Fruit fly (Drosophila melanogaster) whole organism, embryonic: ENCODE measurements around the gene CG31633.

ENCODE experiments used
- Atf3 ChIP-seq: fragments of 200-800 bp; sonication (Bioruptor generic); optimal IDR thresholded peaks from 3 replicates; lab custom pipeline; 2016; ENCODE audit warnings: missing biosample characterization, missing genetic modification characterization
- CG10654 ChIP-seq: fragments of 200-800 bp; sonication (Bioruptor generic); optimal IDR thresholded peaks from 2 replicates; lab custom pipeline; 2016; ENCODE audit warnings: missing biosample characterization, missing genetic modification characterization
- CG13775 ChIP-seq: fragments of 200-800 bp; sonication (Bioruptor generic); optimal IDR thresholded peaks from 3 replicates; lab custom pipeline; 2017; ENCODE audit warnings: missing biosample characterization, mild to moderate bottlenecking, missing genetic modification characterization
- CG14050 ChIP-seq: fragments of 200-800 bp; sonication (Bioruptor generic); IDR thresholded peaks from 3 replicates; pipeline ENCODE4 v1.3.6; 2022; ENCODE audit warnings: missing biosample characterization, missing genetic modification characterization
- CG14667 ChIP-seq: fragments of 200-800 bp; sonication (Bioruptor generic); IDR thresholded peaks from 2 replicates; pipeline ENCODE4 v1.3.6; 2022; ENCODE audit warnings: missing biosample characterization, missing genetic modification characterization
- CG15073 ChIP-seq: fragments of 200-800 bp; sonication (Bioruptor generic); optimal IDR thresholded peaks from 2 replicates; lab custom pipeline; 2016; ENCODE audit warnings: missing biosample characterization, missing genetic modification characterization
- CG15696 ChIP-seq: fragments of 200-800 bp; sonication (Bioruptor generic); optimal IDR thresholded peaks from 2 replicates; lab custom pipeline; 2019; ENCODE audit warnings: missing biosample characterization, mild to moderate bottlenecking, missing genetic modification characterization, moderate library complexity
- CG1603 ChIP-seq: fragments of 200-800 bp; sonication (Bioruptor generic); optimal IDR thresholded peaks from 2 replicates; lab custom pipeline; 2019; ENCODE audit warnings: missing biosample characterization, mild to moderate bottlenecking, missing genetic modification characterization, moderate library complexity
- CG17361 ChIP-seq: fragments of 200-800 bp; sonication (Bioruptor generic); IDR thresholded peaks from 3 replicates; pipeline ENCODE4 v1.3.6; 2022; ENCODE audit warnings: missing biosample characterization, missing genetic modification characterization
- CG17568 ChIP-seq: fragments of 200-800 bp; sonication (Bioruptor generic); optimal IDR thresholded peaks from 2 replicates; lab custom pipeline; 2018; ENCODE audit warnings: missing biosample characterization, mild to moderate bottlenecking, missing genetic modification characterization, moderate library complexity
- CG18011 ChIP-seq: fragments of 200-800 bp; sonication (Bioruptor generic); optimal IDR thresholded peaks from 2 replicates; lab custom pipeline; 2017; ENCODE audit warnings: missing biosample characterization, missing genetic modification characterization, mild to moderate bottlenecking, moderate library complexity, missing genotype
- CG2129 ChIP-seq: fragments of 200-800 bp; sonication (Bioruptor generic); IDR thresholded peaks from 2 replicates; pipeline ENCODE4 v1.3.6; 2022; ENCODE audit warnings: missing biosample characterization, missing genetic modification characterization; ENCODE audit not compliant: partially characterized antibody
- CG2678 ChIP-seq: fragments of 200-800 bp; sonication (Bioruptor generic); optimal IDR thresholded peaks from 3 replicates; lab custom pipeline; 2019; ENCODE audit warnings: missing biosample characterization, mild to moderate bottlenecking, missing genetic modification characterization, moderate library complexity
- CG2712 ChIP-seq: fragments of 200-800 bp; optimal IDR thresholded peaks from 3 replicates; lab custom pipeline; 2019; ENCODE audit warnings: missing biosample characterization, mild to moderate bottlenecking, missing genetic modification characterization, moderate library complexity
- CG30431 ChIP-seq: fragments of 200-800 bp; sonication (Bioruptor generic); optimal IDR thresholded peaks from 2 replicates; lab custom pipeline; 2017; ENCODE audit warnings: missing biosample characterization, missing genetic modification characterization
- CG3838 ChIP-seq: fragments of 200-800 bp; sonication (Bioruptor generic); optimal IDR thresholded peaks from 3 replicates; lab custom pipeline; 2016; ENCODE audit warnings: missing biosample characterization, missing genetic modification characterization
- CG4820 ChIP-seq: fragments of 200-800 bp; sonication (Bioruptor generic); optimal IDR thresholded peaks from 3 replicates; lab custom pipeline; 2016; ENCODE audit warnings: missing biosample characterization, missing genetic modification characterization
- CG5245 ChIP-seq: fragments of 200-800 bp; sonication (Bioruptor generic); optimal IDR thresholded peaks from 3 replicates; lab custom pipeline; 2016; ENCODE audit warnings: missing biosample characterization, missing genetic modification characterization
- CG7556 ChIP-seq: fragments of 200-800 bp; sonication (Bioruptor generic); optimal IDR thresholded peaks from 2 replicates; lab custom pipeline; 2017; ENCODE audit warnings: missing biosample characterization, mild to moderate bottlenecking, missing genetic modification characterization
- CG7839 ChIP-seq: fragments of 200-800 bp; sonication (Bioruptor generic); optimal IDR thresholded peaks from 3 replicates; lab custom pipeline; 2018; ENCODE audit warnings: missing biosample characterization, mild to moderate bottlenecking, missing genetic modification characterization, moderate library complexity
- CG8281 ChIP-seq: fragments of 200-800 bp; sonication (Bioruptor generic); optimal IDR thresholded peaks from 2 replicates; lab custom pipeline; 2018; ENCODE audit warnings: missing biosample characterization, mild to moderate bottlenecking, missing genetic modification characterization, moderate library complexity
- CG8765 ChIP-seq: fragments of 200-800 bp; sonication (Bioruptor generic); IDR thresholded peaks from 2 replicates; pipeline ENCODE4 v1.3.6; 2022; ENCODE audit warnings: missing biosample characterization, missing genetic modification characterization
- CG9817 ChIP-seq: fragments of 200-800 bp; sonication (Bioruptor generic); optimal IDR thresholded peaks from 2 replicates; lab custom pipeline; 2018; ENCODE audit warnings: missing biosample characterization, mild to moderate bottlenecking, missing genetic modification characterization, moderate library complexity
- CG9876 ChIP-seq: fragments of 200-800 bp; sonication (Bioruptor generic); optimal IDR thresholded peaks from 2 replicates; lab custom pipeline; 2016; ENCODE audit warnings: missing biosample characterization, missing genetic modification characterization
- Dbx ChIP-seq: fragments of 200-800 bp; sonication (Bioruptor generic); IDR thresholded peaks from 3 replicates; pipeline ENCODE4 v1.3.6; 2022; ENCODE audit warnings: missing biosample characterization, missing genetic modification characterization
- Drgx ChIP-seq: fragments of 200-800 bp; sonication (Bioruptor generic); IDR thresholded peaks from 2 replicates; pipeline ENCODE4 v1.3.6; 2022; ENCODE audit warnings: missing biosample characterization, missing genetic modification characterization
- Fer1 ChIP-seq: fragments of 200-800 bp; sonication (Bioruptor generic); optimal IDR thresholded peaks from 2 replicates; lab custom pipeline; 2017; ENCODE audit warnings: missing biosample characterization, mild to moderate bottlenecking, missing genetic modification characterization
- HLHmδ ChIP-seq: fragments of 200-800 bp; sonication (Bioruptor generic); optimal IDR thresholded peaks from 2 replicates; lab custom pipeline; 2018; ENCODE audit warnings: missing biosample characterization, mild to moderate bottlenecking, missing genetic modification characterization, moderate library complexity
- Hr39 ChIP-seq: fragments of >200 bp; optimal IDR thresholded peaks from 2 replicates; lab custom pipeline; 2017
- Optix ChIP-seq: fragments of 200-800 bp; sonication (Bioruptor generic); IDR thresholded peaks from 3 replicates; pipeline ENCODE4 v1.3.6; 2022; ENCODE audit warnings: missing biosample characterization, missing genetic modification characterization
- Rfx ChIP-seq: fragments of 200-800 bp; sonication (Bioruptor generic); IDR thresholded peaks from 2 replicates; pipeline ENCODE4 v1.3.6; 2022; ENCODE audit warnings: missing biosample characterization, missing genetic modification characterization
- Xrp1 ChIP-seq: fragments of 200-800 bp; sonication (Bioruptor generic); IDR thresholded peaks from 2 replicates; pipeline ENCODE4 v1.3.6; 2022; ENCODE audit warnings: missing biosample characterization, missing genetic modification characterization
- chif ChIP-seq, 2 experiments: fragments of 200-800 bp; sonication (Bioruptor generic); optimal IDR thresholded peaks; 3 replicates each; lab custom pipeline; 2016; ENCODE audit warnings: missing biosample characterization in 2 of 2, missing genetic modification characterization in 2 of 2
- corto ChIP-seq: fragments of 200-800 bp; sonication (Bioruptor generic); optimal IDR thresholded peaks from 2 replicates; lab custom pipeline; 2016; ENCODE audit warnings: missing biosample characterization, mild to moderate bottlenecking, missing genetic modification characterization, moderate library complexity
- croc ChIP-seq: fragments of 200-800 bp; sonication (Bioruptor generic); conservative IDR thresholded peaks from 3 replicates; pipeline ENCODE4 v1.3.6; 2022; ENCODE audit warnings: missing biosample characterization, missing genetic modification characterization
- eve ChIP-seq, 2 experiments: fragments of >200 bp; optimal IDR thresholded peaks; 2 replicates each; lab custom pipeline; 2017; ENCODE audit warnings: missing biosample characterization in 2 of 2, missing genetic modification characterization in 2 of 2
- exex ChIP-seq: fragments of 200-800 bp; sonication (Bioruptor generic); optimal IDR thresholded peaks from 4 replicates; lab custom pipeline; 2018; ENCODE audit warnings: missing biosample characterization, mild to moderate bottlenecking, missing genetic modification characterization, moderate library complexity
- lov ChIP-seq, 2 experiments: fragments of 200-800 bp in 1 of 2; fragments of >200 bp in 1 of 2; sonication (Bioruptor generic) in 1 of 2; IDR thresholded peaks in 1 of 2; optimal IDR thresholded peaks in 1 of 2; 2 replicates in 1 of 2; 3 replicates in 1 of 2; pipeline versions ENCODE4 v1.3.6 to Lab custom; 2017 to 2022; ENCODE audit warnings: missing biosample characterization in 1 of 2, missing genetic modification characterization in 1 of 2
- luna ChIP-seq: fragments of 200-800 bp; sonication (Bioruptor generic); optimal IDR thresholded peaks from 2 replicates; lab custom pipeline; 2016; ENCODE audit warnings: missing biosample characterization, missing genetic modification characterization
- oc ChIP-seq: fragments of 200-800 bp; sonication (Bioruptor generic); optimal IDR thresholded peaks from 2 replicates; lab custom pipeline; 2018; ENCODE audit warnings: missing biosample characterization, mild to moderate bottlenecking, missing genetic modification characterization, moderate library complexity
- pum ChIP-seq: fragments of 200-800 bp; sonication (Bioruptor generic); optimal IDR thresholded peaks from 2 replicates; lab custom pipeline; 2016; ENCODE audit warnings: missing biosample characterization, missing genetic modification characterization
- pzg ChIP-seq: fragments of 200-800 bp; sonication (Bioruptor generic); optimal IDR thresholded peaks from 3 replicates; lab custom pipeline; 2018; ENCODE audit warnings: missing biosample characterization, mild to moderate bottlenecking, missing genetic modification characterization, moderate library complexity
- ro ChIP-seq: fragments of 200-800 bp; sonication (Bioruptor generic); IDR thresholded peaks from 2 replicates; pipeline ENCODE4 v1.3.6; 2022; ENCODE audit warnings: missing biosample characterization, missing genetic modification characterization
- sna ChIP-seq: fragments of 200-800 bp; sonication (Bioruptor generic); IDR thresholded peaks from 2 replicates; pipeline ENCODE4 v1.3.6; 2022; ENCODE audit warnings: missing biosample characterization, missing genetic modification characterization; ENCODE audit not compliant: partially characterized antibody
- tgo ChIP-seq: fragments of 200-800 bp; sonication (Bioruptor generic); IDR thresholded peaks from 3 replicates; pipeline ENCODE4 v1.3.6; 2022; ENCODE audit warnings: missing biosample characterization, missing genetic modification characterization
- tna ChIP-seq: fragments of 200-800 bp; sonication (Bioruptor generic); IDR thresholded peaks from 2 replicates; pipeline ENCODE4 v1.3.6; 2022; ENCODE audit warnings: missing biosample characterization, missing genetic modification characterization; ENCODE audit not compliant: partially characterized antibody
- unpg ChIP-seq: fragments of 200-800 bp; sonication (Bioruptor generic); optimal IDR thresholded peaks from 3 replicates; lab custom pipeline; 2018; ENCODE audit warnings: missing biosample characterization, mild to moderate bottlenecking, missing genetic modification characterization, moderate library complexity
- zfh2 ChIP-seq: fragments of 200-800 bp; sonication (Bioruptor generic); optimal IDR thresholded peaks from 2 replicates; lab custom pipeline; 2016; ENCODE audit warnings: missing biosample characterization, missing genetic modification characterization

Gene CG31633

dm6 chr2L:6683992-6684882 lies 28.1 kb upstream of the CG31633 start, which contains the start of gene Nhe3 (continued):
- TF ChIP-seq CG1603: peak; percentile 66
- TF ChIP-seq luna (GFP tag; lab: Kevin White, UChicago): no peak
- TF ChIP-seq HLHmδ (GFP tag; lab: Kevin White, UChicago): no peak
- TF ChIP-seq zfh2 (GFP tag; lab: Kevin White, UChicago): peak; percentile 84
- peak; percentile 90 for TF ChIP-seq Rfx
- peak; percentile 87 for TF ChIP-seq CG17361
- peak; percentile 75 for TF ChIP-seq CG4820 (GFP tag; lab: Kevin White, UChicago)
- peak; percentile 27 for TF ChIP-seq oc (tag; lab: Kevin White, UChicago)
- peak; percentile 72 for TF ChIP-seq CG15696 (tag; lab: Kevin White, UChicago)
- TF ChIP-seq CG8765: no peak
- TF ChIP-seq Atf3: peak; percentile 70
- TF ChIP-seq Optix (GFP tag; lab: Robert Waterston, UW): peak; percentile 56; the same call in 1 of the 3 replicates
- TF ChIP-seq Dbx: peak; percentile 89
- no peak for TF ChIP-seq CG2129 (GFP tag; lab: Robert Waterston, UW)
- peak; percentile 38 for TF ChIP-seq CG8281 (tag; lab: Kevin White, UChicago)
- no peak for TF ChIP-seq tna (GFP tag; lab: Robert Waterston, UW)
- TF ChIP-seq CG10654: peak; percentile 81
- peak; percentile 81 for TF ChIP-seq CG7556
- TF ChIP-seq chif (GFP tag; optimal IDR thresholded peaks at IDR 0.05; lab: Kevin White, UChicago): peak; percentile 36 to 85
- peak; percentile 82 for TF ChIP-seq CG2678 (tag; lab: Kevin White, UChicago)
- TF ChIP-seq CG9876 (GFP tag; lab: Kevin White, UChicago): peak; percentile 14
- peak; percentile 70 for TF ChIP-seq CG30431 (GFP tag; lab: Kevin White, UChicago)
- TF ChIP-seq Hr39 (lab: Kevin White, UChicago): no peak
- TF ChIP-seq CG18011: peak; percentile 54
- TF ChIP-seq CG9817 (tag; lab: Kevin White, UChicago): peak; percentile 80
- TF ChIP-seq Xrp1 (GFP tag; lab: Robert Waterston, UW): peak; percentile 82
- no peak for TF ChIP-seq lov (optimal IDR thresholded peaks at IDR 0.05; lab: Kevin White, UChicago)
- peak; percentile 70; the same call in 2 of the 3 replicates for TF ChIP-seq lov (GFP tag; IDR thresholded peaks at IDR 0.05; lab: Robert Waterston, UW)
- TF ChIP-seq CG3838 (GFP tag; lab: Kevin White, UChicago): peak; percentile 45
- peak; percentile 70 for TF ChIP-seq CG17568
- TF ChIP-seq eve (GFP tag; optimal IDR thresholded peaks at IDR 0.05; lab: Kevin White, UChicago): no peak
- peak; percentile 82 for TF ChIP-seq CG2712 (tag; lab: Kevin White, UChicago)
- TF ChIP-seq ro (GFP tag; lab: Robert Waterston, UW): peak; percentile 67; the same call in 1 of the 2 replicates
- TF ChIP-seq pzg (GFP tag; lab: Kevin White, UChicago): peak; percentile 40
- peak; percentile 80 for TF ChIP-seq unpg (GFP tag; lab: Kevin White, UChicago)
- peak; percentile 67 for TF ChIP-seq Drgx
- peak; percentile 73 for TF ChIP-seq CG14667 (GFP tag; lab: Robert Waterston, UW)
- TF ChIP-seq CG14050 (GFP tag; lab: Robert Waterston, UW): peak; percentile 67; the same call in 2 of the 3 replicates
- peak; percentile 45 for TF ChIP-seq exex
- no peak; the same call in 1 of the 2 replicates for TF ChIP-seq sna (GFP tag; lab: Robert Waterston, UW)
- TF ChIP-seq croc (GFP tag; lab: Robert Waterston, UW): peak; percentile 70
- TF ChIP-seq corto: no peak
- peak; percentile 76 for TF ChIP-seq CG13775 (GFP tag; lab: Kevin White, UChicago)
- TF ChIP-seq CG7839 (tag; lab: Kevin White, UChicago): peak; percentile 85
- peak; percentile 66 for TF ChIP-seq CG5245 (GFP tag; lab: Kevin White, UChicago)
- peak; percentile 82 for TF ChIP-seq tgo (GFP tag; lab: Robert Waterston, UW)
- no peak for TF ChIP-seq CG15073 (GFP tag; lab: Kevin White, UChicago)
- peak; percentile 78 for TF ChIP-seq Fer1 (GFP tag; lab: Kevin White, UChicago)
- peak; percentile 78 for TF ChIP-seq pum (GFP tag; lab: Kevin White, UChicago)
